Worm (Caenorhabditis elegans) whole organism, L4 larva: ENCODE results near the gene srbc-11.

Experiments
- F10B5.3 ChIP-seq: sonication (generic microtip); optimal IDR thresholded peaks from 2 replicates; lab custom pipeline; 2016; ENCODE audit warnings: mild to moderate bottlenecking, missing genetic modification characterization, missing compliant biosample characterization
- F37D6.2 ChIP-seq: sonication (generic microtip); optimal IDR thresholded peaks from 2 replicates; lab custom pipeline; 2016; ENCODE audit warnings: mild to moderate bottlenecking, missing genetic modification characterization, missing compliant biosample characterization
- F44E2.7 ChIP-seq: fragments of 200-800 bp; sonication (Bioruptor generic); IDR thresholded peaks from 2 replicates; pipeline ENCODE4 v2.1.2; 2022; ENCODE audit warnings: missing genetic modification characterization, missing compliant biosample characterization
- R02D3.7 ChIP-seq: fragments of 150-350 bp; sonication (generic microtip); optimal IDR thresholded peaks from 3 replicates; lab custom pipeline; 2014; ENCODE audit warnings: missing biosample characterization, missing genetic modification characterization
- Y48G9A.11 ChIP-seq: fragments of 200-800 bp; sonication (Bioruptor generic); IDR thresholded peaks from 2 replicates; pipeline ENCODE4 v1.3.6; 2022; ENCODE audit warnings: missing genetic modification reagents, missing genetic modification characterization, missing compliant biosample characterization
- ZK546.5 ChIP-seq, 2 experiments: sonication (generic microtip); optimal IDR thresholded peaks; 2 replicates each; lab custom pipeline; 2017; ENCODE audit warnings: missing biosample characterization in 2 of 2, missing genetic modification characterization in 2 of 2
- aha-1 ChIP-seq: fragments of 150-350 bp; peaks from one replicate; lab custom pipeline; 2014; ENCODE audit warnings: missing biosample characterization, missing genetic modification characterization
- ceh-20 ChIP-seq: fragments of 200-800 bp; sonication (Bioruptor generic); IDR thresholded peaks from 2 replicates; pipeline ENCODE4 v1.3.6; 2022; ENCODE audit warnings: missing genetic modification reagents, missing genetic modification characterization, missing compliant biosample characterization
- ceh-62 ChIP-seq: sonication (generic microtip); optimal IDR thresholded peaks from 2 replicates; lab custom pipeline; 2017; ENCODE audit warnings: missing biosample characterization, missing genetic modification characterization
- ces-1 ChIP-seq: fragments of 150-350 bp; sonication (generic microtip); optimal IDR thresholded peaks from 4 replicates; lab custom pipeline; 2014; ENCODE audit warnings: missing biosample characterization, missing genetic modification reagents, missing genetic modification characterization
- daf-16 ChIP-seq, 3 experiments: sonication (generic microtip); optimal IDR thresholded peaks; 2 replicates each; lab custom pipeline; 2016 to 2017; ENCODE audit warnings: missing genetic modification characterization in 3 of 3, missing genetic modification reagents in 3 of 3, mild to moderate bottlenecking in 2 of 3, missing compliant biosample characterization in 2 of 3, missing biosample characterization in 1 of 3, moderate library complexity in 1 of 3
- daf-8 ChIP-seq: fragments of 200-800 bp; sonication (Bioruptor generic); IDR thresholded peaks from 2 replicates; pipeline ENCODE4 v1.3.6; 2022; ENCODE audit warnings: missing genetic modification characterization, missing compliant biosample characterization
- egl-43 ChIP-seq: fragments of 200-800 bp; sonication (Bioruptor generic); IDR thresholded peaks from 2 replicates; pipeline ENCODE4 v1.3.6; 2022; ENCODE audit warnings: missing genetic modification reagents, missing genetic modification characterization, missing compliant biosample characterization
- gei-8 ChIP-seq: fragments of 200-800 bp; sonication (Bioruptor generic); optimal IDR thresholded peaks from 2 replicates; lab custom pipeline; 2018; ENCODE audit warnings: mild to moderate bottlenecking, missing genetic modification characterization, missing compliant biosample characterization
- hif-1 ChIP-seq, 2 experiments: sonication (generic microtip); optimal IDR thresholded peaks; 2 replicates each; lab custom pipeline; 2016 to 2017; ENCODE audit warnings: missing compliant biosample characterization in 2 of 2, missing genetic modification characterization in 2 of 2, missing genetic modification reagents in 2 of 2, missing genotype in 2 of 2, mild to moderate bottlenecking in 1 of 2
- hlh-30 ChIP-seq: sonication (generic microtip); optimal IDR thresholded peaks from 2 replicates; lab custom pipeline; 2017; ENCODE audit warnings: antibody characterized with exemption, mild to moderate bottlenecking, missing genetic modification characterization, missing compliant biosample characterization; ENCODE audit not compliant: insufficient read depth
- lim-7 ChIP-seq: fragments of 200-800 bp; sonication (Bioruptor generic); IDR thresholded peaks from 2 replicates; pipeline ENCODE4 v1.3.6; 2022; ENCODE audit warnings: missing genetic modification characterization, missing compliant biosample characterization
- lin-1 ChIP-seq: fragments of 200-800 bp; sonication (Bioruptor generic); IDR thresholded peaks from 2 replicates; pipeline ENCODE4 v1.3.6; 2022; ENCODE audit warnings: missing genetic modification reagents, missing genetic modification characterization, missing compliant biosample characterization
- lin-13 ChIP-seq: fragments of 150-350 bp; optimal IDR thresholded peaks from 2 replicates; lab custom pipeline; 2014; ENCODE audit warnings: missing biosample characterization, missing genetic modification reagents, missing genetic modification characterization
- lin-38 ChIP-seq: fragments of 200-800 bp; sonication (Bioruptor generic); IDR thresholded peaks from 2 replicates; pipeline ENCODE4 v1.3.6; 2022; ENCODE audit warnings: missing genetic modification reagents, missing genetic modification characterization, missing compliant biosample characterization
- lsy-2 ChIP-seq, 2 experiments: fragments of 150-350 bp in 1 of 2; sonication (generic microtip) in 1 of 2; optimal IDR thresholded peaks; 2 replicates each; lab custom pipeline; 2014 to 2017; ENCODE audit warnings: missing biosample characterization in 2 of 2, missing genetic modification characterization in 2 of 2
- mes-2 ChIP-seq: sonication (generic microtip); optimal IDR thresholded peaks from 2 replicates; lab custom pipeline; 2016; ENCODE audit warnings: missing genotype, mild to moderate bottlenecking, missing genetic modification characterization, missing compliant biosample characterization; ENCODE audit not compliant: poor library complexity, severe bottlenecking
- mxl-3 ChIP-seq: fragments of 200-800 bp; sonication (Bioruptor generic); optimal IDR thresholded peaks from 2 replicates; lab custom pipeline; 2018; ENCODE audit warnings: mild to moderate bottlenecking, missing genetic modification characterization, missing compliant biosample characterization
- nhr-10 ChIP-seq: fragments of 150-350 bp; optimal IDR thresholded peaks from 2 replicates; lab custom pipeline; 2014; ENCODE audit warnings: missing biosample characterization, missing genetic modification characterization
- nhr-28 ChIP-seq: fragments of 150-350 bp; optimal IDR thresholded peaks from 2 replicates; lab custom pipeline; 2014; ENCODE audit warnings: missing biosample characterization, missing genetic modification characterization
- nhr-48 ChIP-seq: sonication (generic microtip); optimal IDR thresholded peaks from 2 replicates; lab custom pipeline; 2016; ENCODE audit warnings: mild to moderate bottlenecking, missing genetic modification characterization, missing compliant biosample characterization
- nhr-6 ChIP-seq: fragments of 150-350 bp; optimal IDR thresholded peaks from 2 replicates; lab custom pipeline; 2014; ENCODE audit warnings: missing biosample characterization, missing genetic modification characterization
- nhr-76 ChIP-seq: fragments of 150-350 bp; optimal IDR thresholded peaks from 2 replicates; lab custom pipeline; 2014; ENCODE audit warnings: missing biosample characterization, missing genetic modification characterization
- php-3 ChIP-seq: fragments of 200-800 bp; sonication (Bioruptor generic); IDR thresholded peaks from 2 replicates; pipeline ENCODE4 v1.3.6; 2022; ENCODE audit warnings: missing genetic modification reagents, missing genetic modification characterization, missing compliant biosample characterization
- saeg-2 ChIP-seq: fragments of 200-800 bp; sonication (Bioruptor generic); IDR thresholded peaks from 2 replicates; pipeline ENCODE4 v1.3.6; 2022; ENCODE audit warnings: missing genetic modification reagents, missing genetic modification characterization, missing compliant biosample characterization
- set-16 ChIP-seq: fragments of 200-800 bp; sonication (Bioruptor generic); IDR thresholded peaks from 2 replicates; pipeline ENCODE4 v1.3.6; 2022; ENCODE audit warnings: missing genetic modification reagents, missing genetic modification characterization, missing compliant biosample characterization
- tag-97 ChIP-seq: fragments of 200-800 bp; sonication (Bioruptor generic); IDR thresholded peaks from 2 replicates; pipeline ENCODE4 v1.3.6; 2022; ENCODE audit warnings: missing genetic modification characterization, missing compliant biosample characterization
- unc-62 ChIP-seq, 3 experiments: fragments of 150-350 bp in 1 of 3; sonication (generic microtip); optimal IDR thresholded peaks in 2 of 3; peaks in 1 of 3; 1 replicate in 1 of 3; 2 replicates in 2 of 3; lab custom pipeline; 2014 to 2017; ENCODE audit warnings: missing biosample characterization in 3 of 3, missing genetic modification characterization in 3 of 3, missing genetic modification reagents in 3 of 3, missing genotype in 1 of 3
- vab-7 ChIP-seq: fragments of 200-800 bp; sonication (Bioruptor generic); IDR thresholded peaks from 2 replicates; pipeline ENCODE4 v1.3.6; 2022; ENCODE audit warnings: missing genetic modification reagents, missing genetic modification characterization, missing compliant biosample characterization
- ztf-7 ChIP-seq: fragments of 150-350 bp; optimal IDR thresholded peaks from 2 replicates; lab custom pipeline; 2014; ENCODE audit warnings: missing biosample characterization, missing genetic modification characterization

srbc-11 gene

DNA sequence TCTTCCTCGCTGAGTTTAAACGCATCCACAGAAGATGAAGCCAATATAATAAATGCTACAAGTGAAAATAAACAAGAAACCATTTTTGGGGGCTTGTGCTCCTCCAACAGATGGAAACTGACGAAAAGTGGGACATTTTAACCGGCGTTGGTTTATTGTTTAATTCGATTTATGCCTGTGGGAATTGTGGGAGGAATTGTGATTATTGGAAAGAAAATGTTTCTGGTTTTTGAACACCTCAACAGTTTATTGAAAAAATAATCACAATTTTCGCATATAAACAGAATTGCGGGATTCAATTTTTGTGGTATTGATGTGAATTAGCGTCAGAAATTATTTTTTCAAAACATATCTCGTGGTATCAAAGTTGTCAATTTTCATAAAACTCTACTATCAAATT is 40.9 kb downstream of the srbc-11 start, which contains the start of gene try-8:
Gene try-8, minus strand, starts transcription at position 101 of the 400 bp plus-strand sequence.
- no peak for TF ChIP-seq nhr-76 (tag; lab: Kevin White, UChicago)
- no peak for TF ChIP-seq php-3 (GFP tag; lab: Robert Waterston, UW)
- TF ChIP-seq Y48G9A.11 = no peak
- no peak for TF ChIP-seq aha-1 (tag; lab: Kevin White, UChicago)
- no peak for TF ChIP-seq nhr-10 (tag; lab: Kevin White, UChicago)
- TF ChIP-seq F37D6.2 (tag; lab: Kevin White, UChicago) = no peak
- no peak for TF ChIP-seq lim-7
- TF ChIP-seq set-16 (GFP tag; lab: Robert Waterston, UW) = no peak
- TF ChIP-seq F44E2.7 (GFP tag; lab: Robert Waterston, UW) = no peak
- TF ChIP-seq mxl-3 = no peak
- TF ChIP-seq ceh-62 = no peak
- no peak for TF ChIP-seq gei-8 (GFP tag; lab: Kevin White, UChicago)
- no peak for TF ChIP-seq ztf-7
- TF ChIP-seq mes-2 (tag; lab: Kevin White, UChicago) = no peak
- TF ChIP-seq lin-38 = no peak
- TF ChIP-seq lin-13 (GFP tag; lab: Kevin White, UChicago) = no peak
- TF ChIP-seq saeg-2 (GFP tag; lab: Robert Waterston, UW) = no peak
- TF ChIP-seq hif-1 (tag; optimal IDR thresholded peaks at IDR 0.05; lab: Kevin White, UChicago) = no peak
- TF ChIP-seq R02D3.7 (tag; lab: Kevin White, UChicago) = no peak

DNA sequence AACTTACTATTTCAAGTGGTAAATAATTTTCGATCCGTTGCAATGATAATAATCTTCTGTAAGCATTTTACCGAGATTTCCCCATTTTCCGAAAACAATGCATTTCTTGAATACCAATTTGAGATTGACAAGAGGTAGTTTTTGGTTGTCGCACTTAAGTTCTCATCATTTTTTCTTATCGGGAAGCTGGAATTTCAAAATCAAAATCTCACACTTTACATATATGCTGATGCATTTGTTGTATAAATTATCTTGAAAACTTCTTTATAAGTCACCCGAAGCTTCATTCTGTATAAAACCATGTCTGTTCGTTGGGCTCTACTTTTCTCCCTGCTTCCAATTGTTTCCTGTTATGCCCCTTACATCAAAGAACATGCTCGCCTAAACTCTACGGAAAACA is 43.7 kb downstream of the srbc-11 start, which contains the start of gene try-11:
Gene try-11, plus strand, starts transcription at position 301 of the 400 bp plus-strand sequence.
- TF ChIP-seq ceh-20 (GFP tag; lab: Robert Waterston, UW) (no peak), nhr-48 (tag; lab: Kevin White, UChicago) (no peak), ces-1 (GFP tag; lab: Kevin White, UChicago) (no peak), lin-13 (GFP tag; lab: Kevin White, UChicago) (no peak), egl-43 (GFP tag; lab: Robert Waterston, UW) (no peak), nhr-6 (tag; lab: Kevin White, UChicago) (no peak), F10B5.3 (tag; lab: Kevin White, UChicago) (no peak), R02D3.7 (tag; lab: Kevin White, UChicago) (no peak), lin-1 (no peak), hlh-30 (no peak), daf-8 (GFP tag; lab: Robert Waterston, UW) (no peak), daf-16 (GFP tag; optimal IDR thresholded peaks at IDR 0.05; lab: Kevin White, UChicago) (no peak), daf-16 (tag; optimal IDR thresholded peaks at IDR 0.05; lab: Kevin White, UChicago) (no peak)
- TF ChIP-seq, all 104 proteins: peak for 0

DNA sequence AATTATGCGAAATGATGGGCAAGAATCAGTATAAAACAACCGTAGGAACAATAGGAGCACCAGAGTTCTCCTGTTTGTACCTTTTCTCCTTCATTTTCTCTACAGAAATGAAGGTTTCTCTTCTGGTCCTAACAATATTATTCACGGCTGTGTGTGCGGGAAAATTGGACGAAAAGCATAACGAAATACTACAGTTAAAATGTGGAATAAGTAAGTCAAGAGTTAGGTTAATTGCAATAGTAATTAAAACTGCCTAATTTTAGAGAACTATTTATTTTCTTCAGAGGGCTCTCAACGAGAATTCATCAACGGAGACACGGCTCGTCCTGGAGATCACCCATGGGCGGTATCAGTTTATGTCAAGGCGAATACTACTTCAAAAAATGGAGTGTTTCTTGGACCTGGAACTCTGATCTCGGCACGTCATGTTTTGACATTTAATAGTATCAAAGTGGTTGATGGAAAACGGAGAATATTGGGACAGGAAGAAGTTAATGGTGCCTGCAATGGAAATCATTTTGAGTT is 45.7 kb downstream of the srbc-11 start, which contains the start of gene try-12:
Gene try-12, plus strand, starts transcription at position 51 of the 525 bp plus-strand sequence.
- TF ChIP-seq aha-1 (tag; lab: Kevin White, UChicago) = peak; percentile 70
- no peak for TF ChIP-seq lsy-2 (tag; optimal IDR thresholded peaks at IDR 0.05; lab: Kevin White, UChicago)
- TF ChIP-seq ZK546.5 (tag; optimal IDR thresholded peaks at IDR 0.05; lab: Kevin White, UChicago) = no peak
- TF ChIP-seq tag-97 (GFP tag; lab: Robert Waterston, UW) = no peak
- peak in 1 of 2 experiments; percentile 50 for TF ChIP-seq unc-62 (GFP tag; optimal IDR thresholded peaks at IDR 0.05 in 1 of 2; lab: Kevin White, UChicago)
- no peak for TF ChIP-seq unc-62 (tag; optimal IDR thresholded peaks at IDR 0.05; lab: Kevin White, UChicago)
- TF ChIP-seq vab-7 = no peak
- no peak for TF ChIP-seq daf-8 (GFP tag; lab: Robert Waterston, UW)
- TF ChIP-seq, all 104 proteins: peak for 2

DNA sequence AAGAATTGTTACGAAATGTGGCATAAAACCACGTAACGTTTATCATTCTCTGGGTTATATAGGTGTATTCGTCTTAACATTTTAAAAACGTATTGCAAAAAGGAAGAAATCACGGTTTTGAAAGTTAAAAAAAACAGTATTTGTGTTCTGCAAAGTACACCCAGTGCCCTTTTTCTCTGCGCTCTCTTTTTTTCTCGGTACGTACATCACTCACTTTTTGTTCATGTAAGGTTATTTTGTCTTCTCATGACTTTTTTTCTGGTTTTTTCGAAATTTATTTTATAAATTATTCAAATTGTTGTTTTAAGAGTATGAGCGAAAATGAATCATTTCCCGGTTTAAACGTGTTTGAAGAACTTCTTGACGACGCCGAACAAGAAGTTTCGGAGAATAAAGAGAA is 48.1 kb downstream of the srbc-11 start, which contains the start of gene F25E5.5:
Gene F25E5.5, plus strand, starts transcription at position 301 of the 400 bp plus-strand sequence.
- TF ChIP-seq hlh-30 (peak; percentile 14), ceh-20 (GFP tag; lab: Robert Waterston, UW) (no peak), nhr-28 (peak; percentile 44), lin-13 (GFP tag; lab: Kevin White, UChicago) (no peak), lin-1 (no peak)
